Worm (Caenorhabditis elegans) whole organism, L1 larva: ENCODE data around the gene dpf-1.

ENCODE experiments used
- C16A3.4 ChIP-seq: fragments of 150-350 bp; optimal IDR thresholded peaks from 2 replicates; lab custom pipeline; 2014; ENCODE audit warnings: missing biosample characterization, missing genetic modification characterization
- Y116A8C.19 ChIP-seq: sonication (generic microtip); optimal IDR thresholded peaks from 2 replicates; lab custom pipeline; 2016; ENCODE audit warnings: missing compliant biosample characterization, missing genetic modification characterization, borderline replicate concordance
- alr-1 ChIP-seq: fragments of 200-800 bp; sonication (Bioruptor generic); optimal IDR thresholded peaks from 2 replicates; lab custom pipeline; 2018; ENCODE audit warnings: borderline replicate concordance, mild to moderate bottlenecking, missing genetic modification characterization, missing compliant biosample characterization
- aly-2 ChIP-seq: fragments of 150-350 bp; optimal IDR thresholded peaks from 2 replicates; lab custom pipeline; 2014; ENCODE audit warnings: missing biosample characterization, missing genetic modification characterization
- ama-1 ChIP-seq: fragments of 150-350 bp; optimal IDR thresholded peaks from 2 replicates; lab custom pipeline; 2014
- blmp-1 ChIP-seq: fragments of 150-350 bp; optimal IDR thresholded peaks from 2 replicates; lab custom pipeline; 2014; ENCODE audit warnings: missing biosample characterization, missing genetic modification characterization
- ceh-63 ChIP-seq: fragments of 200-800 bp; sonication (Bioruptor generic); optimal IDR thresholded peaks from 2 replicates; lab custom pipeline; 2018; ENCODE audit warnings: mild to moderate bottlenecking, missing genetic modification characterization, missing compliant biosample characterization
- efl-3 ChIP-seq: fragments of 200-800 bp; sonication (Bioruptor generic); optimal IDR thresholded peaks from 2 replicates; lab custom pipeline; 2018; ENCODE audit warnings: mild to moderate bottlenecking, missing genetic modification characterization, missing compliant biosample characterization
- egl-27 ChIP-seq, 2 experiments: fragments of 150-350 bp in 1 of 2; sonication (generic microtip); optimal IDR thresholded peaks; 3 replicates each; lab custom pipeline; 2017 to 2018; ENCODE audit warnings: missing biosample characterization in 2 of 2, missing genetic modification characterization in 2 of 2, missing genetic modification reagents in 2 of 2
- elt-2 ChIP-seq: sonication (generic microtip); optimal IDR thresholded peaks from 2 replicates; lab custom pipeline; 2016; ENCODE audit warnings: missing genetic modification characterization, mild to moderate bottlenecking, inconsistent platforms, missing compliant biosample characterization, missing genetic modification reagents
- elt-3 ChIP-seq, 6 experiments: fragments of 150-350 bp in 1 of 6; sonication (generic microtip); optimal IDR thresholded peaks; 2 replicates each; lab custom pipeline; 2017 to 2018; ENCODE audit warnings: missing biosample characterization in 6 of 6, missing genetic modification characterization in 6 of 6, inconsistent platforms in 1 of 6
- ets-5 ChIP-seq: fragments of 200-800 bp; sonication (Bioruptor generic); IDR thresholded peaks from 2 replicates; pipeline ENCODE4 v1.3.6; 2022; ENCODE audit warnings: missing genetic modification characterization, missing compliant biosample characterization
- fos-1 ChIP-seq: fragments of 150-350 bp; optimal IDR thresholded peaks from 2 replicates; lab custom pipeline; 2014; ENCODE audit warnings: missing biosample characterization, missing genetic modification characterization
- hlh-4 ChIP-seq: sonication (generic microtip); optimal IDR thresholded peaks from 2 replicates; lab custom pipeline; 2016; ENCODE audit warnings: mild to moderate bottlenecking, missing genetic modification characterization, missing compliant biosample characterization
- hpl-2 ChIP-seq: fragments of 150-350 bp; optimal IDR thresholded peaks from 2 replicates; lab custom pipeline; 2014; ENCODE audit warnings: missing biosample characterization, missing genetic modification reagents, missing genetic modification characterization
- irx-1 ChIP-seq: sonication (generic microtip); optimal IDR thresholded peaks from 2 replicates; lab custom pipeline; 2016; ENCODE audit warnings: missing genetic modification characterization, missing compliant biosample characterization
- lin-14 ChIP-seq: fragments of 200-800 bp; sonication (Bioruptor generic); optimal IDR thresholded peaks from 2 replicates; lab custom pipeline; 2018; ENCODE audit warnings: mild to moderate bottlenecking, missing genetic modification characterization, moderate library complexity, missing compliant biosample characterization
- lin-15B ChIP-seq: fragments of 150-350 bp; sonication (generic microtip); optimal IDR thresholded peaks from 3 replicates; lab custom pipeline; 2014; ENCODE audit warnings: missing biosample characterization, missing genetic modification characterization
- lin-35 ChIP-seq, 2 experiments: fragments of 150-350 bp; optimal IDR thresholded peaks; 2 replicates each; lab custom pipeline; 2014; ENCODE audit warnings: missing biosample characterization in 2 of 2, missing genetic modification characterization in 2 of 2, missing genetic modification reagents in 2 of 2
- lin-39 ChIP-seq: fragments of 150-350 bp; optimal IDR thresholded peaks from 2 replicates; lab custom pipeline; 2014; ENCODE audit warnings: missing biosample characterization, missing genetic modification reagents, missing genetic modification characterization
- lir-3 ChIP-seq: sonication (generic microtip); optimal IDR thresholded peaks from 2 replicates; lab custom pipeline; 2016; ENCODE audit warnings: mild to moderate bottlenecking, missing genetic modification characterization, moderate library complexity, missing compliant biosample characterization; ENCODE audit not compliant: poor library complexity
- lsy-2 ChIP-seq, 2 experiments: fragments of 150-350 bp; optimal IDR thresholded peaks; 2 replicates each; lab custom pipeline; 2014; ENCODE audit warnings: missing biosample characterization in 2 of 2, missing genetic modification characterization in 2 of 2
- mep-1 ChIP-seq: fragments of 150-350 bp; optimal IDR thresholded peaks from 2 replicates; lab custom pipeline; 2014; ENCODE audit warnings: missing biosample characterization, missing genetic modification characterization
- nhr-12 ChIP-seq: sonication (generic microtip); optimal IDR thresholded peaks from 2 replicates; lab custom pipeline; 2017; ENCODE audit warnings: missing biosample characterization, missing genetic modification characterization
- nhr-19 ChIP-seq: fragments of 200-800 bp; sonication (Bioruptor generic); conservative IDR thresholded peaks from 2 replicates; pipeline ENCODE4 v1.3.6; 2022; ENCODE audit warnings: missing genetic modification characterization, missing compliant biosample characterization
- nhr-20 ChIP-seq: sonication (generic microtip); optimal IDR thresholded peaks from 2 replicates; lab custom pipeline; 2016; ENCODE audit warnings: mild to moderate bottlenecking, missing genetic modification characterization, missing compliant biosample characterization
- nhr-71 ChIP-seq: sonication (generic microtip); optimal IDR thresholded peaks from 2 replicates; lab custom pipeline; 2016; ENCODE audit warnings: mild to moderate bottlenecking, missing genetic modification characterization, moderate library complexity, missing compliant biosample characterization
- nhr-76 ChIP-seq: sonication (generic microtip); optimal IDR thresholded peaks from 2 replicates; lab custom pipeline; 2017; ENCODE audit warnings: missing biosample characterization, missing genetic modification characterization
- nhr-77 ChIP-seq: fragments of 150-350 bp; optimal IDR thresholded peaks from 2 replicates; lab custom pipeline; 2014; ENCODE audit warnings: missing biosample characterization, missing genetic modification characterization
- nhr-85 ChIP-seq: sonication (generic microtip); peaks from one replicate; lab custom pipeline; 2016; ENCODE audit warnings: missing genetic modification characterization, inconsistent platforms, missing compliant biosample characterization
- nhr-90 ChIP-seq: sonication (generic microtip); optimal IDR thresholded peaks from 2 replicates; lab custom pipeline; 2016; ENCODE audit warnings: mild to moderate bottlenecking, missing genetic modification characterization, missing compliant biosample characterization; ENCODE audit not compliant: poor library complexity
- pax-3 ChIP-seq: fragments of 200-800 bp; sonication (Bioruptor generic); optimal IDR thresholded peaks from 2 replicates; lab custom pipeline; 2018; ENCODE audit warnings: mild to moderate bottlenecking, missing genetic modification characterization, moderate library complexity, missing compliant biosample characterization
- rnt-1 ChIP-seq: sonication (generic microtip); optimal IDR thresholded peaks from 2 replicates; lab custom pipeline; 2016; ENCODE audit warnings: mild to moderate bottlenecking, missing genetic modification characterization, moderate library complexity, missing compliant biosample characterization
- snu-23 ChIP-seq: sonication (generic microtip); optimal IDR thresholded peaks from 2 replicates; lab custom pipeline; 2016; ENCODE audit warnings: missing genetic modification characterization, missing compliant biosample characterization
- swsn-7 ChIP-seq: sonication (generic microtip); optimal IDR thresholded peaks from 2 replicates; lab custom pipeline; 2016; ENCODE audit warnings: missing genetic modification characterization, missing compliant biosample characterization
- unc-130 ChIP-seq: fragments of 150-350 bp; optimal IDR thresholded peaks from 2 replicates; lab custom pipeline; 2017; ENCODE audit warnings: missing biosample characterization, missing genetic modification characterization, inconsistent platforms
- unc-30 ChIP-seq: sonication (generic microtip); optimal IDR thresholded peaks from 2 replicates; lab custom pipeline; 2017; ENCODE audit warnings: missing biosample characterization, missing genetic modification characterization
- unc-86 ChIP-seq: sonication (generic microtip); optimal IDR thresholded peaks from 2 replicates; lab custom pipeline; 2016; ENCODE audit warnings: missing genetic modification characterization, missing compliant biosample characterization
- vab-15 ChIP-seq: sonication (generic microtip); optimal IDR thresholded peaks from 2 replicates; lab custom pipeline; 2017; ENCODE audit warnings: missing genotype, mild to moderate bottlenecking, missing genetic modification characterization, missing compliant biosample characterization
- xbp-1 ChIP-seq: sonication (generic microtip); optimal IDR thresholded peaks from 2 replicates; lab custom pipeline; 2016; ENCODE audit warnings: missing genetic modification characterization, missing compliant biosample characterization
- zip-4 ChIP-seq: fragments of 200-800 bp; sonication (Bioruptor generic); optimal IDR thresholded peaks from 2 replicates; lab custom pipeline; 2018; ENCODE audit warnings: mild to moderate bottlenecking, missing genetic modification characterization, moderate library complexity, missing compliant biosample characterization
- ztf-11 ChIP-seq, 2 experiments: sonication (generic microtip); optimal IDR thresholded peaks; 2 replicates each; lab custom pipeline; 2016 to 2017; ENCODE audit warnings: missing genetic modification characterization in 2 of 2, missing biosample characterization in 1 of 2, missing compliant biosample characterization in 1 of 2

Gene dpf-1

DNA sequence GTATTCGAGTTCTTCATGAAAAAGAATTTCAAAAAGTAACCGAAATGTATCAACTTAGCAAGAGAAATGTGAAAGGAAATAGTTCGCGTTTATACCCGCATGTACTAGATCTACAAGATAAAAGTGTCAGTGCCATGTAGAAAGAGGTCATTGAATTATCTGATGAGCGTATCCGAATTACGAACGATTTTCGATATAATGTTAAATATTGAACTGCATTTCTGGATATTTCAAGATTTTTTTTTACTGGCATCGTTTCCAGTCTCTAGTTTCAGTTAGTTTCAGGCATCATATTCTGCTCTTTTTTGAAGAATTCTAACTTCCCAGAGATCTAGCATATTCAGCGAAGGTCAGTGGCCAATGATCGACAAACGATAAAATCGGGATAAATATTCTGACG, 10.2 kb downstream of the dpf-1 start, which contains the start of gene nhr-150:
Gene nhr-150 (minus strand): TSS at position 92 of the 400 bp plus-strand sequence.
- TF ChIP-seq ceh-63 (GFP tag; lab: Kevin White, UChicago) = no peak
- TF ChIP-seq unc-130 (tag; lab: Kevin White, UChicago) = no peak
- no peak for TF ChIP-seq C16A3.4
- TF ChIP-seq nhr-77 (tag; lab: Kevin White, UChicago) = no peak
- no peak for TF ChIP-seq vab-15
- no peak for TF ChIP-seq nhr-76 (tag; lab: Kevin White, UChicago)
- no peak for TF ChIP-seq nhr-20
- TF ChIP-seq xbp-1 = no peak
- TF ChIP-seq ets-5 (GFP tag; lab: Robert Waterston, UW) = no peak
- TF ChIP-seq fos-1 = no peak
- no peak for TF ChIP-seq ama-1
- TF ChIP-seq egl-27 (tag; optimal IDR thresholded peaks at IDR 0.05; lab: Kevin White, UChicago) = no peak
- TF ChIP-seq lin-15B (tag; lab: Kevin White, UChicago) = no peak
- no peak for TF ChIP-seq zip-4 (GFP tag; lab: Kevin White, UChicago)
- TF ChIP-seq alr-1 (tag; lab: Kevin White, UChicago) = no peak
- TF ChIP-seq swsn-7 (tag; lab: Kevin White, UChicago) = no peak

DNA sequence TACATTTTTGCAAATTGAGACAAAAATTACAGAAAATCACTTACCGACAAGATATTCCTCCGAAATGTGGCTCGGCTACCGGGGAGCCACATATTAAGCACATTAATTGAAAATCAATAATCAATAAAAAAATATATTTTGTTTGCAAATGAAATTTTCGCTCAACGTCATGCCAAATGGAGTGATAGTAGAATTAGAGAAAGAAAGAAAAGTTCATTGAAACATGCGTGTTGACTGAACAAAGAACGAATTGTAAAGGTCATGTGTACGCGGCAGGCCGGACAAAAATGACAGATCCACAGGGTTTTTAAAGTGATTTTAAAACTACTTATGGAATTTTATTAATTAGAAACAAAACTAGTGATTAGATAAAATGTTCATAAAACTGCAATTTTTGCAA, 12.4 kb downstream of the dpf-1 start:
- peak; percentile 57 for TF ChIP-seq lin-14
- no peak for TF ChIP-seq aly-2
- peak; percentile 39 for TF ChIP-seq nhr-20
- TF ChIP-seq lin-35 (GFP tag; optimal IDR thresholded peaks at IDR 0.05; lab: Kevin White, UChicago) = peak in 1 of 2 experiments; percentile 43
- no peak for TF ChIP-seq unc-30
- no peak for TF ChIP-seq nhr-12
- TF ChIP-seq snu-23 = peak; percentile 37
- TF ChIP-seq nhr-19 (GFP tag; lab: Robert Waterston, UW) = peak; percentile 27; the same call in 1 of the 2 replicates
- no peak for TF ChIP-seq ets-5 (GFP tag; lab: Robert Waterston, UW)
- TF ChIP-seq elt-2 = peak; percentile 6
- no peak for TF ChIP-seq unc-86 (tag; lab: Kevin White, UChicago)
- TF ChIP-seq elt-3 (tag; optimal IDR thresholded peaks at IDR 0.05; lab: Kevin White, UChicago) = peak in 1 of 6 experiments; percentile 9
- peak; percentile 36 for TF ChIP-seq nhr-85 (tag; lab: Kevin White, UChicago)
- no peak for TF ChIP-seq irx-1
- no peak for TF ChIP-seq lir-3 (tag; lab: Kevin White, UChicago)
- no peak for TF ChIP-seq nhr-71
- TF ChIP-seq nhr-90 (tag; lab: Kevin White, UChicago) = peak; percentile 16
- TF ChIP-seq mep-1 (tag; lab: Kevin White, UChicago) = peak; percentile 17
- TF ChIP-seq ztf-11 (tag; optimal IDR thresholded peaks at IDR 0.05; lab: Kevin White, UChicago) = no peak
- TF ChIP-seq rnt-1 = no peak
- TF ChIP-seq hlh-4 (tag; lab: Kevin White, UChicago) = no peak
- no peak for TF ChIP-seq ceh-63 (GFP tag; lab: Kevin White, UChicago)
- TF ChIP-seq blmp-1 (tag; lab: Kevin White, UChicago) = peak; percentile 45
- no peak for TF ChIP-seq Y116A8C.19
- TF ChIP-seq hpl-2 (GFP tag; lab: Kevin White, UChicago) = no peak

DNA sequence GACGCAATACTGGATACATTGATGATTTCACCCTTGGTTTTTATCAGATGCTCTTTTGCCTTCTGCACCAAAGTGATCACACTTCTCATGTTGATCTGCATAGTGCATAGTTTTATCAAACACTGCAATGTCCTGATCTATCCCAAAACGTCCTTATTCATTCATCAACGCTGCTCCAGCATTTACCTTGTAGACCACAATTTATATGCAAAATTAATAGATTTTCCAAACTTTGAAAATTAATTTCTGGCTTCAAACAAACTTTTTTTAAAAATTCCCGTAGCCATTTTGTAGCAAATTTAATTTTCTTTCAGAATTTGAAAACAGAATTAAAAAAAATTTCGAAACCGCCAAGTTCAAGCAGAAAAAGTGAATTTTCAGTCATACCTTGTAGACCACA, 13.4 kb downstream of the dpf-1 start, which contains the start of gene C06B8.3:
Gene C06B8.3 (minus strand): TSS at position 101 of the 400 bp plus-strand sequence.
- TF ChIP-seq lin-39 (no peak), lsy-2 (tag; optimal IDR thresholded peaks at IDR 0.05; lab: Kevin White, UChicago) (no peak), pax-3 (tag; lab: Kevin White, UChicago) (no peak), efl-3 (GFP tag; lab: Kevin White, UChicago) (no peak)
